Worm (Caenorhabditis elegans) whole organism, early embryonic: Measurements from ENCODE around the gene C33F10.12.

ENCODE experiments used
- F13C5.2 ChIP-seq: sonication (generic microtip); optimal IDR thresholded peaks from 2 replicates; lab custom pipeline; 2017; ENCODE audit warnings: mild to moderate bottlenecking, missing genetic modification characterization, inconsistent platforms, missing compliant biosample characterization
- aly-1 ChIP-seq: sonication (generic microtip); optimal IDR thresholded peaks from 2 replicates; lab custom pipeline; 2016; ENCODE audit warnings: missing genetic modification characterization, missing compliant biosample characterization
- ama-1 ChIP-seq: fragments of 150-350 bp; optimal IDR thresholded peaks from 2 replicates; lab custom pipeline; 2014
- ets-7 ChIP-seq: sonication (generic microtip); optimal IDR thresholded peaks from 2 replicates; lab custom pipeline; 2016; ENCODE audit warnings: missing genotype, missing genetic modification characterization, missing compliant biosample characterization
- flt-1 ChIP-seq: fragments of 200-800 bp; sonication (Bioruptor generic); IDR thresholded peaks from 2 replicates; pipeline ENCODE4 v1.3.6; 2022; ENCODE audit warnings: missing genetic modification characterization, missing compliant biosample characterization
- hmbx-1 ChIP-seq: sonication (generic microtip); optimal IDR thresholded peaks from 2 replicates; lab custom pipeline; 2016; ENCODE audit warnings: mild to moderate bottlenecking, missing genetic modification characterization, missing compliant biosample characterization
- hmg-4 ChIP-seq: fragments of 200-800 bp; sonication (Bioruptor generic); optimal IDR thresholded peaks from 2 replicates; lab custom pipeline; 2018; ENCODE audit warnings: mild to moderate bottlenecking, missing genetic modification characterization, missing compliant biosample characterization
- hnd-1 ChIP-seq: sonication (generic microtip); optimal IDR thresholded peaks from 2 replicates; lab custom pipeline; 2016; ENCODE audit warnings: missing genetic modification characterization, missing compliant biosample characterization
- pes-1 ChIP-seq: fragments of 200-800 bp; sonication (Bioruptor generic); IDR thresholded peaks from 2 replicates; pipeline ENCODE4 v1.3.6; 2022; ENCODE audit warnings: missing genetic modification reagents, missing genetic modification characterization, missing compliant biosample characterization
- tbx-37 ChIP-seq: fragments of 200-800 bp; sonication (Bioruptor generic); conservative IDR thresholded peaks from 2 replicates; pipeline ENCODE4 v1.3.6; 2022; ENCODE audit warnings: missing genetic modification reagents, missing genetic modification characterization, missing compliant biosample characterization

ce11 chrII:4790687-4791086 lies 46.9 kb downstream of the C33F10.12 start:
- TF ChIP-seq aly-1 (no peak), hmbx-1 (tag; lab: Kevin White, UChicago) (no peak), ama-1 (no peak), pes-1 (GFP tag; lab: Robert Waterston, UW) (no peak), flt-1 (GFP tag; lab: Robert Waterston, UW) (no peak), hmg-4 (no peak), F13C5.2 (no peak), tbx-37 (GFP tag; lab: Robert Waterston, UW) (no peak), ets-7 (tag; lab: Kevin White, UChicago) (no peak), hnd-1 (no peak)
